Worm (Caenorhabditis elegans) whole organism, L1 larva: Measurements from ENCODE around the gene T27E4.7.

Experiments used
- ceh-63 ChIP-seq: fragments of 200-800 bp; sonication (Bioruptor generic); optimal IDR thresholded peaks from 2 replicates; lab custom pipeline; 2018; ENCODE audit warnings: mild to moderate bottlenecking, missing genetic modification characterization, missing compliant biosample characterization
- ces-1 ChIP-seq: fragments of 150-350 bp; optimal IDR thresholded peaks from 2 replicates; lab custom pipeline; 2014; ENCODE audit warnings: missing biosample characterization, missing genetic modification reagents, missing genetic modification characterization
- elt-3 ChIP-seq, 6 experiments: fragments of 150-350 bp in 1 of 6; sonication (generic microtip); optimal IDR thresholded peaks; 2 replicates each; lab custom pipeline; 2017 to 2018; ENCODE audit warnings: missing biosample characterization in 6 of 6, missing genetic modification characterization in 6 of 6, inconsistent platforms in 1 of 6
- fkh-10 ChIP-seq: sonication (generic microtip); optimal IDR thresholded peaks from 2 replicates; lab custom pipeline; 2017; ENCODE audit warnings: missing biosample characterization, missing genetic modification reagents, missing genetic modification characterization
- isw-1 ChIP-seq: fragments of 200-800 bp; sonication (Bioruptor generic); IDR thresholded peaks from 2 replicates; pipeline ENCODE4 v1.3.6; 2022; ENCODE audit warnings: missing genetic modification characterization, missing compliant biosample characterization
- lin-13 ChIP-seq: fragments of 150-350 bp; optimal IDR thresholded peaks from 2 replicates; lab custom pipeline; 2014; ENCODE audit warnings: missing biosample characterization, missing genetic modification reagents, missing genetic modification characterization
- mdl-1 ChIP-seq, 2 experiments: fragments of 150-350 bp; optimal IDR thresholded peaks; 2 replicates each; lab custom pipeline; 2014 to 2017; ENCODE audit warnings: missing biosample characterization in 2 of 2, missing genetic modification characterization in 2 of 2, inconsistent platforms in 1 of 2
- mep-1 ChIP-seq: fragments of 150-350 bp; optimal IDR thresholded peaks from 2 replicates; lab custom pipeline; 2014; ENCODE audit warnings: missing biosample characterization, missing genetic modification characterization
- nhr-12 ChIP-seq: sonication (generic microtip); optimal IDR thresholded peaks from 2 replicates; lab custom pipeline; 2017; ENCODE audit warnings: missing biosample characterization, missing genetic modification characterization
- nhr-20 ChIP-seq: sonication (generic microtip); optimal IDR thresholded peaks from 2 replicates; lab custom pipeline; 2016; ENCODE audit warnings: mild to moderate bottlenecking, missing genetic modification characterization, missing compliant biosample characterization
- pqm-1 ChIP-seq: sonication (generic microtip); optimal IDR thresholded peaks from 3 replicates; lab custom pipeline; 2017; ENCODE audit warnings: missing biosample characterization, missing genetic modification characterization
- vab-15 ChIP-seq: sonication (generic microtip); optimal IDR thresholded peaks from 2 replicates; lab custom pipeline; 2017; ENCODE audit warnings: missing genotype, mild to moderate bottlenecking, missing genetic modification characterization, missing compliant biosample characterization
- zip-4 ChIP-seq: fragments of 200-800 bp; sonication (Bioruptor generic); optimal IDR thresholded peaks from 2 replicates; lab custom pipeline; 2018; ENCODE audit warnings: mild to moderate bottlenecking, missing genetic modification characterization, moderate library complexity, missing compliant biosample characterization

ce11 chrV:9062341-9062740 lies 13.8 kb downstream of the T27E4.7 start, which contains the start of gene C25E10.12:
- TF ChIP-seq mdl-1 (tag; optimal IDR thresholded peaks at IDR 0.05; lab: Kevin White, UChicago) (no peak), lin-13 (GFP tag; lab: Kevin White, UChicago) (no peak), fkh-10 (GFP tag; lab: Kevin White, UChicago) (no peak), mep-1 (no peak), pqm-1 (tag; lab: Kevin White, UChicago) (no peak), nhr-20 (no peak), vab-15 (no peak), elt-3 (tag; optimal IDR thresholded peaks at IDR 0.05; lab: Kevin White, UChicago) (no peak), ces-1 (GFP tag; lab: Kevin White, UChicago) (no peak), zip-4 (no peak), isw-1 (no peak), nhr-12 (tag; lab: Kevin White, UChicago) (no peak), ceh-63 (GFP tag; lab: Kevin White, UChicago) (no peak)
